1 fruit fly cellular context compared by ENCODE assay signal in the genomic region with DNA sequence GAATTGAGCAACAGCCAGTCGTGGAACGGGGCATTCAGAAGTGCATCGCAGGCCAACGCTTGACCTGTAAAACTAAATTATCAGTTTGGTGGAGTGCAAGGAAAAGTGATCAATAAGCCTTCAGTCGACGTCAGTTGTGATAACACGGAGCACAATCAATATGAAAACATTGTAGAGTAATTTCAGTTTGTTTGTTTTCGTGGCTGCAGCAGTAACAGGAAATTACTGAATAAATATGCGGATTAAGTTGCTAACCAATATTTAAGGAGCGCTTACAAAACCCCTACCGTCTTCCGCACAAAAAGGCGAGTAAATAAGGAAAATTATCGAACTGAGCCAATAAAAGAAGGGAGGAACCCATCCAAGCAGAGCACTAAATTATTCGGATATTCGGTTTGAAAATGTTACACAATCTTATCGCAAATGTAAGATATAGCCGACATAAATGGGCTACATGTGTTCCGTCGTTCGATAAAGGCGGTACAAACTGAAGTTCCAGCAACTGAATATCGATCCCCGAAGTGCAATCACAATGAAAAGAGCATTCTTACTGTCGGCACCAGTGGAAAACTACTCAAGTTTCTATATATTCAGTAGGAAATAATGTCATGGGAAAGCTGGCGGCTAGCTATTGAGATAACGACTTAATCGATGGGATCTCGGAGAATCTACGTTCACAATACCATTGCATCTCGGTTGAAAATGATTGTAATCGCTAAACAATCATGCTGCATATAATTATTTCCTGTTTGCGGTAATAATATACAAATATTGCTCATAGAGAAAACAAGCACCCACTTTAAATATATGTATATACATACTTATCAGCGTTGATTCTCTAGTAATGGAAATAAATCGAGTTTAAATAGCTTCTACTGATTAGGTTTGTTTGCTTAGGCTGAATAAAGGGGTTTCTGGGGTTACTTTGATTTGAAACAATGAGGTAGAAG.
TF ChIP-seq lines count a peak whose summit lies in the region.

No protein-coding gene starts in this region.

TF ChIP-seq in whole organism, embryonic, 481 proteins besides CTCF, POLR2A, EP300 and RAD21 (continued from another document and continues in another):
- peak; percentile 58 for TF ChIP-seq Bteb2 (GFP tag; optimal IDR thresholded peaks at IDR 0.05; lab: Kevin White, UChicago)
- peak; percentile 62 for TF ChIP-seq NK7.1 (GFP tag; optimal IDR thresholded peaks at IDR 0.05; lab: Kevin White, UChicago)
- TF ChIP-seq ken (GFP tag; IDR thresholded peaks at IDR 0.05; lab: Robert Waterston, UW): no peak; the same call in 2 of the 3 replicates
- TF ChIP-seq CG14050 (GFP tag; IDR thresholded peaks at IDR 0.05; lab: Robert Waterston, UW): 0 out of 3 replicates have a peak, but pooled peaks have one; percentile 29
- TF ChIP-seq otp (GFP tag; IDR thresholded peaks at IDR 0.05; lab: Robert Waterston, UW): peak; percentile 85; the same call in 2 of the 3 replicates
- peak; percentile 86 for TF ChIP-seq gsb-n (tag; optimal IDR thresholded peaks at IDR 0.05; lab: Kevin White, UChicago)
- TF ChIP-seq gcm (GFP tag; optimal IDR thresholded peaks at IDR 0.05; lab: Kevin White, UChicago): peak; percentile 53
- TF ChIP-seq CG2202 (tag; optimal IDR thresholded peaks at IDR 0.05; lab: Kevin White, UChicago): peak; percentile 87
- TF ChIP-seq gfzf (GFP tag; optimal IDR thresholded peaks at IDR 0.05; lab: Kevin White, UChicago): no peak
- peak; percentile 71 for TF ChIP-seq CG15011 (GFP tag; optimal IDR thresholded peaks at IDR 0.05; lab: Kevin White, UChicago)
- TF ChIP-seq Abd-B (GFP tag; optimal IDR thresholded peaks at IDR 0.05; lab: Kevin White, UChicago): no peak
- peak; percentile 75 for TF ChIP-seq oc (tag; optimal IDR thresholded peaks at IDR 0.05; lab: Kevin White, UChicago)
- TF ChIP-seq ato (GFP tag; IDR thresholded peaks at IDR 0.05; lab: Robert Waterston, UW; ENCODE audit: partially characterized antibody): no peak
- TF ChIP-seq vvl (GFP tag; IDR thresholded peaks at IDR 0.05; lab: Robert Waterston, UW): peak; percentile 43; the same call in 1 of the 2 replicates
- TF ChIP-seq CG12391 (tag; optimal IDR thresholded peaks at IDR 0.05; lab: Kevin White, UChicago): peak; percentile 48
- no peak for TF ChIP-seq Ravus (GFP tag; IDR thresholded peaks at IDR 0.05; lab: Robert Waterston, UW)
- TF ChIP-seq Adf1 (GFP tag; IDR thresholded peaks at IDR 0.05; lab: Robert Waterston, UW): no peak
- TF ChIP-seq Rx (GFP tag; IDR thresholded peaks at IDR 0.05; lab: Robert Waterston, UW): no peak
- TF ChIP-seq tap (tag; optimal IDR thresholded peaks at IDR 0.05; lab: Kevin White, UChicago): peak; percentile 34
- peak; percentile 47; the same call in 1 of the 2 replicates for TF ChIP-seq Rfx (GFP tag; IDR thresholded peaks at IDR 0.05; lab: Robert Waterston, UW)
- peak; percentile 22 for TF ChIP-seq Sry-δ (GFP tag; optimal IDR thresholded peaks at IDR 0.05; lab: Kevin White, UChicago)
- no peak for TF ChIP-seq Scr (GFP tag; IDR thresholded peaks at IDR 0.05; lab: Robert Waterston, UW; ENCODE audit: partially characterized antibody)
- TF ChIP-seq aop (GFP tag; IDR thresholded peaks at IDR 0.05; lab: Robert Waterston, UW): no peak
- peak; percentile 62 for TF ChIP-seq CG18619 (GFP tag; optimal IDR thresholded peaks at IDR 0.05; lab: Kevin White, UChicago)
- peak; percentile 40 for TF ChIP-seq jing (GFP tag; optimal IDR thresholded peaks at IDR 0.05; lab: Kevin White, UChicago)
- TF ChIP-seq CG17612 (GFP tag; IDR thresholded peaks at IDR 0.05; lab: Robert Waterston, UW): no peak
- 0 out of 3 replicates have a peak, but pooled peaks have one; percentile 24 for TF ChIP-seq CG11695 (GFP tag; IDR thresholded peaks at IDR 0.05; lab: Robert Waterston, UW)
- peak; percentile 54 for TF ChIP-seq CG3838 (GFP tag; optimal IDR thresholded peaks at IDR 0.05; lab: Kevin White, UChicago)
- no peak for TF ChIP-seq Sin3A (optimal IDR thresholded peaks at IDR 0.05; lab: Kevin White, UChicago)
- TF ChIP-seq Atf-2 (GFP tag; optimal IDR thresholded peaks at IDR 0.05; lab: Kevin White, UChicago): peak; percentile 58
- TF ChIP-seq dysf (GFP tag; IDR thresholded peaks at IDR 0.05; lab: Robert Waterston, UW): peak; percentile 17; the same call in 1 of the 3 replicates
- TF ChIP-seq ab (GFP tag; optimal IDR thresholded peaks at IDR 0.05; lab: Kevin White, UChicago): no peak
- TF ChIP-seq Chrac-16 (GFP tag; optimal IDR thresholded peaks at IDR 0.05; lab: Kevin White, UChicago): no peak
- TF ChIP-seq CG13624 (GFP tag; optimal IDR thresholded peaks at IDR 0.05; lab: Kevin White, UChicago): peak; percentile 30
- peak; percentile 9 for TF ChIP-seq disco-r (GFP tag; optimal IDR thresholded peaks at IDR 0.05; lab: Kevin White, UChicago)
- TF ChIP-seq Lpt (GFP tag; optimal IDR thresholded peaks at IDR 0.05; lab: Kevin White, UChicago): no peak
- peak; percentile 24 for TF ChIP-seq Antp (GFP tag; optimal IDR thresholded peaks at IDR 0.05; lab: Kevin White, UChicago)
- TF ChIP-seq CG8924 (tag; optimal IDR thresholded peaks at IDR 0.05; lab: Kevin White, UChicago): peak; percentile 72
- TF ChIP-seq Hand (GFP tag; optimal IDR thresholded peaks at IDR 0.05; lab: Kevin White, UChicago): no peak
- TF ChIP-seq Pdp1 (GFP tag; optimal IDR thresholded peaks at IDR 0.05; lab: Kevin White, UChicago): peak; percentile 41 to 85
- TF ChIP-seq chif (GFP tag; optimal IDR thresholded peaks at IDR 0.05; lab: Kevin White, UChicago): peak; percentile 41 to 74
- no peak for TF ChIP-seq hb (GFP tag; IDR thresholded peaks at IDR 0.05; lab: Robert Waterston, UW; ENCODE audit: partially characterized antibody)
- 0 out of 2 replicates have a peak, but pooled peaks have one; percentile 44 for TF ChIP-seq sob (GFP tag; IDR thresholded peaks at IDR 0.05; lab: Robert Waterston, UW)
- no peak for TF ChIP-seq CG30403 (GFP tag; optimal IDR thresholded peaks at IDR 0.05; lab: Kevin White, UChicago)
- no peak for TF ChIP-seq Hmx (GFP tag; optimal IDR thresholded peaks at IDR 0.05; lab: Kevin White, UChicago)
- no peak for TF ChIP-seq sc (optimal IDR thresholded peaks at IDR 0.05; lab: Kevin White, UChicago)
- TF ChIP-seq sc (GFP tag; optimal IDR thresholded peaks at IDR 0.05; lab: Kevin White, UChicago): peak; percentile 75
- peak; percentile 47 for TF ChIP-seq Hmr (GFP tag; optimal IDR thresholded peaks at IDR 0.05; lab: Kevin White, UChicago)
- peak; percentile 69 for TF ChIP-seq CG5180 (GFP tag; optimal IDR thresholded peaks at IDR 0.05; lab: Kevin White, UChicago)
- TF ChIP-seq NC2β (GFP tag; optimal IDR thresholded peaks at IDR 0.05; lab: Kevin White, UChicago): peak; percentile 86
- peak; percentile 33 for TF ChIP-seq CG10274 (GFP tag; optimal IDR thresholded peaks at IDR 0.05; lab: Kevin White, UChicago)
- 0 out of 2 replicates have a peak, but pooled peaks have one; percentile 32 for TF ChIP-seq CG32772 (GFP tag; IDR thresholded peaks at IDR 0.05; lab: Robert Waterston, UW)
- TF ChIP-seq CG16863 (GFP tag; optimal IDR thresholded peaks at IDR 0.05; lab: Kevin White, UChicago): peak; percentile 77
- no peak for TF ChIP-seq CG8478 (optimal IDR thresholded peaks at IDR 0.05; lab: Kevin White, UChicago)
- peak; percentile 7 for TF ChIP-seq Fer1 (GFP tag; optimal IDR thresholded peaks at IDR 0.05; lab: Kevin White, UChicago)
- TF ChIP-seq CG3407 (GFP tag; optimal IDR thresholded peaks at IDR 0.05; lab: Kevin White, UChicago): peak; percentile 83
- TF ChIP-seq Dfd (GFP tag; optimal IDR thresholded peaks at IDR 0.05; lab: Kevin White, UChicago): no peak
- peak; percentile 71 for TF ChIP-seq CG1602 (GFP tag; optimal IDR thresholded peaks at IDR 0.05; lab: Kevin White, UChicago)
- peak; percentile 69 for TF ChIP-seq HHEX (GFP tag; optimal IDR thresholded peaks at IDR 0.05; lab: Kevin White, UChicago)
- TF ChIP-seq Myb (GFP tag; optimal IDR thresholded peaks at IDR 0.05; lab: Kevin White, UChicago): peak; percentile 15
- peak; percentile 46 for TF ChIP-seq CG8944 (GFP tag; optimal IDR thresholded peaks at IDR 0.05; lab: Kevin White, UChicago)
- peak; percentile 56 for TF ChIP-seq nerfin-1 (tag; optimal IDR thresholded peaks at IDR 0.05; lab: Kevin White, UChicago)
- TF ChIP-seq CG7357 (GFP tag; IDR thresholded peaks at IDR 0.05; lab: Robert Waterston, UW): no peak
- TF ChIP-seq CG4360 (GFP tag; IDR thresholded peaks at IDR 0.05; lab: Robert Waterston, UW): peak; percentile 60
- TF ChIP-seq crol (GFP tag; IDR thresholded peaks at IDR 0.05; lab: Robert Waterston, UW): no peak
- TF ChIP-seq dm (GFP tag; optimal IDR thresholded peaks at IDR 0.05; lab: Kevin White, UChicago): peak; percentile 44
- TF ChIP-seq CoRest (tag; optimal IDR thresholded peaks at IDR 0.05; lab: Kevin White, UChicago): peak; percentile 57
- TF ChIP-seq eyg (GFP tag; optimal IDR thresholded peaks at IDR 0.05; lab: Kevin White, UChicago): peak; percentile 46
- peak; percentile 64 for TF ChIP-seq Awh (GFP tag; IDR thresholded peaks at IDR 0.05; lab: Robert Waterston, UW)
- 0 out of 2 replicates have a peak, but pooled peaks have one; percentile 27 for TF ChIP-seq CG7372 (GFP tag; IDR thresholded peaks at IDR 0.05; lab: Robert Waterston, UW)
- TF ChIP-seq pho (GFP tag; optimal IDR thresholded peaks at IDR 0.05; lab: Kevin White, UChicago): no peak
- no peak for TF ChIP-seq cas (GFP tag; IDR thresholded peaks at IDR 0.05; lab: Robert Waterston, UW)
- TF ChIP-seq Dll (GFP tag; IDR thresholded peaks at IDR 0.05; lab: Robert Waterston, UW; ENCODE audit: partially characterized antibody): no peak
- TF ChIP-seq CG17829 (tag; optimal IDR thresholded peaks at IDR 0.05; lab: Kevin White, UChicago): peak; percentile 33
- peak; percentile 53 for TF ChIP-seq twi (tag; optimal IDR thresholded peaks at IDR 0.05; lab: Kevin White, UChicago)
- TF ChIP-seq Dip3 (GFP tag; optimal IDR thresholded peaks at IDR 0.05; lab: Kevin White, UChicago): no peak
- no peak for TF ChIP-seq slbo (GFP tag; IDR thresholded peaks at IDR 0.05; lab: Robert Waterston, UW)
- peak; percentile 59 for TF ChIP-seq nom (GFP tag; optimal IDR thresholded peaks at IDR 0.05; lab: Kevin White, UChicago)
- no peak for TF ChIP-seq bbx (GFP tag; IDR thresholded peaks at IDR 0.05; lab: Robert Waterston, UW; ENCODE audit: partially characterized antibody)
- TF ChIP-seq Xbp1 (GFP tag; optimal IDR thresholded peaks at IDR 0.05; lab: Kevin White, UChicago): peak; percentile 24
- TF ChIP-seq CG13775 (GFP tag; optimal IDR thresholded peaks at IDR 0.05; lab: Kevin White, UChicago): peak; percentile 29
- peak; percentile 69 for TF ChIP-seq CG8359 (GFP tag; optimal IDR thresholded peaks at IDR 0.05; lab: Kevin White, UChicago; ENCODE audit: borderline replicate concordance)
- TF ChIP-seq Eip74EF (GFP tag; optimal IDR thresholded peaks at IDR 0.05; lab: Kevin White, UChicago): peak in 1 of 2 experiments; percentile 73
- TF ChIP-seq CG10147 (GFP tag; optimal IDR thresholded peaks at IDR 0.05; lab: Kevin White, UChicago): no peak
- no peak for TF ChIP-seq Tbp (GFP tag; optimal IDR thresholded peaks at IDR 0.05; lab: Kevin White, UChicago)
- TF ChIP-seq da (GFP tag; optimal IDR thresholded peaks at IDR 0.05; lab: Kevin White, UChicago): no peak
- no peak for TF ChIP-seq CG13287 (GFP tag; IDR thresholded peaks at IDR 0.05; lab: Robert Waterston, UW; ENCODE audit: partially characterized antibody)
- TF ChIP-seq CG9215 (GFP tag; IDR thresholded peaks at IDR 0.05; lab: Robert Waterston, UW): no peak
- TF ChIP-seq CG17802 (tag; optimal IDR thresholded peaks at IDR 0.05; lab: Kevin White, UChicago): peak; percentile 12
- TF ChIP-seq dimm (GFP tag; IDR thresholded peaks at IDR 0.05; lab: Robert Waterston, UW): no peak
- peak; percentile 74 for TF ChIP-seq CG1792 (GFP tag; optimal IDR thresholded peaks at IDR 0.05; lab: Kevin White, UChicago)
- peak; percentile 20 for TF ChIP-seq CG3281 (GFP tag; optimal IDR thresholded peaks at IDR 0.05; lab: Kevin White, UChicago)
- TF ChIP-seq Vsx1 (GFP tag; optimal IDR thresholded peaks at IDR 0.05; lab: Kevin White, UChicago): peak; percentile 89
- TF ChIP-seq Asciz (GFP tag; optimal IDR thresholded peaks at IDR 0.05; lab: Kevin White, UChicago): peak; percentile 89
- TF ChIP-seq CG3163 (GFP tag; optimal IDR thresholded peaks at IDR 0.05; lab: Kevin White, UChicago): peak; percentile 40
- TF ChIP-seq ranshi (GFP tag; IDR thresholded peaks at IDR 0.05; lab: Robert Waterston, UW): peak; percentile 45; the same call in 1 of the 2 replicates
- no peak for TF ChIP-seq sisA (GFP tag; IDR thresholded peaks at IDR 0.05; lab: Robert Waterston, UW)
- peak; percentile 20 for TF ChIP-seq mam (GFP tag; optimal IDR thresholded peaks at IDR 0.05; lab: Kevin White, UChicago)
- TF ChIP-seq al (GFP tag; IDR thresholded peaks at IDR 0.05; lab: Robert Waterston, UW): no peak
- TF ChIP-seq GATAe (GFP tag; conservative IDR thresholded peaks at IDR 0.05; lab: Robert Waterston, UW): peak; percentile 67
- TF ChIP-seq D (optimal IDR thresholded peaks at IDR 0.05; lab: Kevin White, UChicago): no peak
- peak; percentile 80 for TF ChIP-seq D (GFP tag; optimal IDR thresholded peaks at IDR 0.05; lab: Kevin White, UChicago)
- TF ChIP-seq CG14860 (GFP tag; IDR thresholded peaks at IDR 0.05; lab: Robert Waterston, UW; ENCODE audit: partially characterized antibody): no peak
- TF ChIP-seq Lim3 (GFP tag; IDR thresholded peaks at IDR 0.05; lab: Robert Waterston, UW): no peak
- peak; percentile 52 for TF ChIP-seq Ptx1 (GFP tag; IDR thresholded peaks at IDR 0.05; lab: Robert Waterston, UW)
- TF ChIP-seq CG2116 (GFP tag; optimal IDR thresholded peaks at IDR 0.05; lab: Kevin White, UChicago): peak; percentile 55
- TF ChIP-seq psq (GFP tag; optimal IDR thresholded peaks at IDR 0.05; lab: Kevin White, UChicago): peak; percentile 40
- no peak for TF ChIP-seq z (GFP tag; IDR thresholded peaks at IDR 0.05; lab: Robert Waterston, UW)
- TF ChIP-seq ase (GFP tag; IDR thresholded peaks at IDR 0.05; lab: Robert Waterston, UW): no peak
- peak; percentile 39 for TF ChIP-seq exex (tag; optimal IDR thresholded peaks at IDR 0.05; lab: Kevin White, UChicago)
- TF ChIP-seq pzg (GFP tag; optimal IDR thresholded peaks at IDR 0.05; lab: Kevin White, UChicago): no peak
- peak; percentile 28 for TF ChIP-seq Dek (tag; optimal IDR thresholded peaks at IDR 0.05; lab: Kevin White, UChicago)
- TF ChIP-seq CG1603 (tag; optimal IDR thresholded peaks at IDR 0.05; lab: Kevin White, UChicago): peak; percentile 82
- TF ChIP-seq CG9437 (GFP tag; optimal IDR thresholded peaks at IDR 0.05; lab: Kevin White, UChicago): no peak
- peak; percentile 28 for TF ChIP-seq CG8388 (GFP tag; optimal IDR thresholded peaks at IDR 0.05; lab: Kevin White, UChicago)
- no peak for TF ChIP-seq NFAT (GFP tag; IDR thresholded peaks at IDR 0.05; lab: Robert Waterston, UW)
- no peak for TF ChIP-seq HLHmδ (GFP tag; optimal IDR thresholded peaks at IDR 0.05; lab: Kevin White, UChicago)
- peak; percentile 59 for TF ChIP-seq CG12219 (GFP tag; optimal IDR thresholded peaks at IDR 0.05; lab: Kevin White, UChicago)
- TF ChIP-seq PHDP (tag; optimal IDR thresholded peaks at IDR 0.05; lab: Kevin White, UChicago): peak; percentile 66
